Fruit fly (Drosophila melanogaster) whole organism, embryonic: ENCODE data around the gene CG34309.

Source experiments
- Abd-B ChIP-seq: fragments of 200-800 bp; sonication (Bioruptor generic); optimal IDR thresholded peaks from 2 replicates; lab custom pipeline; 2018; ENCODE audit warnings: missing biosample characterization, mild to moderate bottlenecking, missing genetic modification characterization, moderate library complexity
- Awh ChIP-seq: fragments of 200-800 bp; sonication (Bioruptor generic); IDR thresholded peaks from 2 replicates; pipeline ENCODE4, ENCODE4 v1.3.6; 2022; ENCODE audit warnings: missing biosample characterization, missing genetic modification characterization
- BEAF-32 ChIP-seq: fragments of 200-800 bp; sonication (Bioruptor generic); optimal IDR thresholded peaks from 3 replicates; lab custom pipeline; 2017; ENCODE audit warnings: missing biosample characterization, missing genetic modification characterization, mild to moderate bottlenecking, moderate library complexity, missing genetic modification reagents
- BtbVII ChIP-seq: fragments of 200-800 bp; sonication (Bioruptor generic); optimal IDR thresholded peaks from 3 replicates; lab custom pipeline; 2017; ENCODE audit warnings: missing biosample characterization, mild to moderate bottlenecking, missing genetic modification characterization
- CG1024 ChIP-seq: fragments of 200-800 bp; sonication (Bioruptor generic); IDR thresholded peaks from 2 replicates; pipeline ENCODE4 v1.3.6; 2022; ENCODE audit warnings: missing biosample characterization, missing genetic modification characterization
- CG11504 ChIP-seq: fragments of 200-800 bp; sonication (Bioruptor generic); optimal IDR thresholded peaks from 3 replicates; lab custom pipeline; 2019; ENCODE audit warnings: missing biosample characterization, mild to moderate bottlenecking, missing genetic modification characterization, moderate library complexity
- CG13287 ChIP-seq: fragments of 200-800 bp; sonication (Bioruptor generic); IDR thresholded peaks from 2 replicates; pipeline ENCODE4 v1.3.6; 2022; ENCODE audit warnings: missing biosample characterization, missing genetic modification characterization; ENCODE audit not compliant: partially characterized antibody
- CG14710 ChIP-seq: fragments of 200-800 bp; sonication (Bioruptor generic); optimal IDR thresholded peaks from 3 replicates; lab custom pipeline; 2019; ENCODE audit warnings: missing biosample characterization, mild to moderate bottlenecking, missing genetic modification characterization, moderate library complexity
- CG15073 ChIP-seq: fragments of 200-800 bp; sonication (Bioruptor generic); optimal IDR thresholded peaks from 2 replicates; lab custom pipeline; 2016; ENCODE audit warnings: missing biosample characterization, missing genetic modification characterization
- CG17361 ChIP-seq: fragments of 200-800 bp; sonication (Bioruptor generic); IDR thresholded peaks from 3 replicates; pipeline ENCODE4 v1.3.6; 2022; ENCODE audit warnings: missing biosample characterization, missing genetic modification characterization
- CG2889 ChIP-seq: fragments of 200-800 bp; sonication (Bioruptor generic); IDR thresholded peaks from 3 replicates; pipeline ENCODE4 v1.3.6; 2022; ENCODE audit warnings: missing biosample characterization, missing genetic modification characterization
- CG32532 ChIP-seq: fragments of 200-800 bp; sonication (Bioruptor generic); IDR thresholded peaks from 2 replicates; pipeline ENCODE4 v1.3.6; 2022; ENCODE audit warnings: missing biosample characterization, missing genetic modification characterization
- CG34224 ChIP-seq: fragments of 200-800 bp; sonication (Bioruptor generic); IDR thresholded peaks from 3 replicates; pipeline ENCODE4 v1.3.6; 2022; ENCODE audit warnings: missing biosample characterization, missing genetic modification characterization; ENCODE audit not compliant: partially characterized antibody
- CG34422 ChIP-seq: fragments of 200-800 bp; sonication (Bioruptor generic); IDR thresholded peaks from 3 replicates; pipeline ENCODE4 v1.3.6; 2022; ENCODE audit warnings: missing biosample characterization, missing genetic modification characterization
- CG3847 ChIP-seq: fragments of 200-800 bp; sonication (Bioruptor generic); IDR thresholded peaks from 2 replicates; pipeline ENCODE4 v1.3.6; 2022; ENCODE audit warnings: missing biosample characterization, missing genetic modification characterization
- CG3995 ChIP-seq: fragments of 200-800 bp; sonication (Bioruptor generic); optimal IDR thresholded peaks from 3 replicates; lab custom pipeline; 2016; ENCODE audit warnings: missing biosample characterization, missing genetic modification characterization
- CG4404 ChIP-seq: fragments of 200-800 bp; sonication (Bioruptor generic); IDR thresholded peaks from 2 replicates; pipeline ENCODE4 v1.3.6; 2022; ENCODE audit warnings: missing biosample characterization, missing genetic modification characterization
- CG9797 ChIP-seq: fragments of 200-800 bp; sonication (Bioruptor generic); optimal IDR thresholded peaks from 3 replicates; lab custom pipeline; 2018; ENCODE audit warnings: missing biosample characterization, mild to moderate bottlenecking, missing genetic modification characterization
- Dbx ChIP-seq: fragments of 200-800 bp; sonication (Bioruptor generic); IDR thresholded peaks from 3 replicates; pipeline ENCODE4 v1.3.6; 2022; ENCODE audit warnings: missing biosample characterization, missing genetic modification characterization
- Dp ChIP-seq: fragments of 200-800 bp; sonication (Bioruptor generic); optimal IDR thresholded peaks from 2 replicates; lab custom pipeline; 2018; ENCODE audit warnings: missing biosample characterization, mild to moderate bottlenecking, missing genetic modification characterization, moderate library complexity
- E2f2 ChIP-seq: fragments of 200-800 bp; sonication (Bioruptor generic); IDR thresholded peaks from 2 replicates; pipeline ENCODE4 v1.3.6; 2022; ENCODE audit warnings: missing biosample characterization, missing genetic modification characterization
- Ets97D ChIP-seq: fragments of 200-800 bp; sonication (Bioruptor generic); optimal IDR thresholded peaks from 3 replicates; lab custom pipeline; 2016; ENCODE audit warnings: missing biosample characterization, missing genetic modification characterization
- Gug ChIP-seq: fragments of 200-800 bp; sonication (Bioruptor generic); IDR thresholded peaks from 4 replicates; pipeline ENCODE4 v1.3.6; 2022; ENCODE audit warnings: missing biosample characterization, missing genetic modification characterization
- MESR4 ChIP-seq: fragments of 200-800 bp; sonication (Bioruptor generic); optimal IDR thresholded peaks from 2 replicates; lab custom pipeline; 2018; ENCODE audit warnings: missing biosample characterization, mild to moderate bottlenecking, missing genetic modification characterization, moderate library complexity
- Max ChIP-seq: fragments of 200-800 bp; sonication (Bioruptor generic); optimal IDR thresholded peaks from 2 replicates; lab custom pipeline; 2016; ENCODE audit warnings: missing biosample characterization, mild to moderate bottlenecking, missing genetic modification characterization
- Med ChIP-seq: fragments of 200-800 bp; sonication (Bioruptor generic); peaks from one replicate; lab custom pipeline; 2016; ENCODE audit warnings: missing biosample characterization, missing genetic modification characterization, mild to moderate bottlenecking, inconsistent platforms, moderate library complexity
- Meics ChIP-seq: fragments of 200-800 bp; sonication (Bioruptor generic); optimal IDR thresholded peaks from 2 replicates; lab custom pipeline; 2017; ENCODE audit warnings: missing biosample characterization, mild to moderate bottlenecking, missing genetic modification characterization
- Myb ChIP-seq: fragments of 200-800 bp; sonication (Bioruptor generic); optimal IDR thresholded peaks from 2 replicates; lab custom pipeline; 2016; ENCODE audit warnings: missing biosample characterization, missing genetic modification characterization
- Sin3A ChIP-seq: fragments of >200 bp; optimal IDR thresholded peaks from 2 replicates; lab custom pipeline; 2018
- YL-1 ChIP-seq: fragments of 200-800 bp; sonication (Bioruptor generic); optimal IDR thresholded peaks from 3 replicates; lab custom pipeline; 2017; ENCODE audit warnings: missing biosample characterization, mild to moderate bottlenecking, missing genetic modification characterization
- ase ChIP-seq: fragments of 200-800 bp; sonication (Bioruptor generic); IDR thresholded peaks from 3 replicates; pipeline ENCODE4 v1.3.6; 2022; ENCODE audit warnings: missing biosample characterization, missing genetic modification characterization
- az2 ChIP-seq: fragments of 200-800 bp; sonication (Bioruptor generic); optimal IDR thresholded peaks from 3 replicates; lab custom pipeline; 2016; ENCODE audit warnings: missing biosample characterization, missing genetic modification characterization
- bbx ChIP-seq: fragments of 200-800 bp; sonication (Bioruptor generic); IDR thresholded peaks from 2 replicates; pipeline ENCODE4 v1.3.6; 2022; ENCODE audit warnings: missing biosample characterization, missing genetic modification characterization; ENCODE audit not compliant: partially characterized antibody
- crp ChIP-seq, 2 experiments: fragments of 200-800 bp; sonication (Bioruptor generic); optimal IDR thresholded peaks; 2 replicates in 1 of 2; 3 replicates in 1 of 2; lab custom pipeline; 2017; ENCODE audit warnings: missing biosample characterization in 2 of 2, missing genetic modification characterization in 2 of 2, mild to moderate bottlenecking in 1 of 2, moderate library complexity in 1 of 2
- disco-r ChIP-seq: fragments of 200-800 bp; sonication (Bioruptor generic); optimal IDR thresholded peaks from 2 replicates; lab custom pipeline; 2016; ENCODE audit warnings: missing biosample characterization, missing genetic modification characterization
- dm ChIP-seq: fragments of 200-800 bp; sonication (Bioruptor generic); optimal IDR thresholded peaks from 3 replicates; lab custom pipeline; 2016; ENCODE audit warnings: missing biosample characterization, missing genetic modification characterization
- insv ChIP-seq, 2 experiments: fragments of 200-800 bp; sonication (Bioruptor generic); optimal IDR thresholded peaks; 3 replicates each; lab custom pipeline; 2016 to 2018; ENCODE audit warnings: missing biosample characterization in 2 of 2, missing genetic modification characterization in 2 of 2
- onecut ChIP-seq: fragments of 200-800 bp; sonication (Bioruptor generic); IDR thresholded peaks from 2 replicates; pipeline ENCODE4 v1.3.6; 2022; ENCODE audit warnings: missing biosample characterization, missing genetic modification characterization
- prd ChIP-seq, 3 experiments: fragments of >200 bp in 2 of 3; fragments of 200-800 bp in 1 of 3; sonication (Bioruptor generic) in 1 of 3; optimal IDR thresholded peaks in 2 of 3; IDR thresholded peaks in 1 of 3; 2 replicates in 2 of 3; 3 replicates in 1 of 3; pipeline versions ENCODE4 v1.3.6 to Lab custom; 2017 to 2022; ENCODE audit warnings: missing biosample characterization in 1 of 3, missing genetic modification characterization in 1 of 3
- pzg ChIP-seq: fragments of 200-800 bp; sonication (Bioruptor generic); optimal IDR thresholded peaks from 3 replicates; lab custom pipeline; 2018; ENCODE audit warnings: missing biosample characterization, mild to moderate bottlenecking, missing genetic modification characterization, moderate library complexity
- sens ChIP-seq: fragments of 200-800 bp; sonication (Bioruptor generic); peaks from one replicate; lab custom pipeline; 2016; ENCODE audit warnings: missing biosample characterization, missing genetic modification characterization
- sr ChIP-seq: fragments of 200-800 bp; sonication (Bioruptor generic); IDR thresholded peaks from 3 replicates; pipeline ENCODE4 v1.3.6; 2022; ENCODE audit warnings: missing biosample characterization, missing genetic modification characterization
- stwl ChIP-seq: fragments of 200-800 bp; sonication (Bioruptor generic); optimal IDR thresholded peaks from 3 replicates; lab custom pipeline; 2018; ENCODE audit warnings: missing biosample characterization, mild to moderate bottlenecking, missing genetic modification characterization, moderate library complexity
- twi ChIP-seq: fragments of 200-800 bp; optimal IDR thresholded peaks from 2 replicates; lab custom pipeline; 2019; ENCODE audit warnings: missing biosample characterization, mild to moderate bottlenecking, missing genetic modification characterization, moderate library complexity
- unc-4 ChIP-seq: fragments of 200-800 bp; sonication (Bioruptor generic); IDR thresholded peaks from 2 replicates; pipeline ENCODE4 v1.3.6; 2022; ENCODE audit warnings: missing biosample characterization, missing genetic modification characterization; ENCODE audit not compliant: partially characterized antibody
- wek ChIP-seq: fragments of 200-800 bp; sonication (Bioruptor generic); optimal IDR thresholded peaks from 3 replicates; lab custom pipeline; 2018; ENCODE audit warnings: missing biosample characterization, mild to moderate bottlenecking, missing genetic modification characterization, moderate library complexity
- zen ChIP-seq: fragments of 200-800 bp; sonication (Bioruptor generic); optimal IDR thresholded peaks from 3 replicates; lab custom pipeline; 2018; ENCODE audit warnings: missing biosample characterization, mild to moderate bottlenecking, missing genetic modification characterization, moderate library complexity
- zen2 ChIP-seq: fragments of 200-800 bp; sonication (Bioruptor generic); IDR thresholded peaks from 3 replicates; pipeline ENCODE4 v1.3.6; 2022; ENCODE audit warnings: missing biosample characterization, missing genetic modification characterization; ENCODE audit not compliant: partially characterized antibody

CG34309 gene

DNA sequence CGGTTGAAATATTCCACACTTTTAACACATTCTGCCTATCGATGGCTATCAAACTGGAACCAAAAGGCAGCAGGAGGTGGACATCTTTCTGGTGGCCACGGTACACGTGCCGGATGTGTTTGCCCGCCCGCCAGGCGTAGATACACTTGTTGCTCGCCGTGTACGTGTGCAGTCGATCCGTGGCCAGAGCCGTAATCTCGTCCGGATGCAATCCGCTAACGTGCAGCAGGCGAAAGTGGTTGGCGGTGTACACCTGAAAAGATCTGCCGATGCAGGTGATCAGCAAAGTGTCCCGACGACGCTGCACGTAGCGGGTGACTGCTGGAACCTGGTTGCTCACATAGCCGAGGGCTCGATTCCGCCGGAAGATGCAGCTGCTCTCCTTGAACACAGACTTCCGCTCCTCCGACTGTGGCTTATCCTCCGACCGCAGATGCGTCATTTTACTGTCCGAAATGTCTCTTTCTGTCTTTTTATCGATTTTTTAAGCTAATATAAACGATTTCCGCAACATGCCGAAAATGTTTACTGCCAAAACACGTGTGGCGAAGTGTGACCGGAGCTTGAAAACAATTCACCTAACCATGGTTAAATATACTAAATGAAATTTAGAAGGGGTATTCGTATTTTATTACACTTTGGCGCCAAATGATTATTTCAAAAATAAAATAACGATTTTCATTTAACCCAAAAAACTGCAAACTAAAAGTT lies 15.9 kb downstream of the CG34309 start, which contains the start of gene CG9799:
TSS of gene CG9799 (minus strand) at position 550 of the 711 bp plus-strand sequence.
- TF ChIP-seq onecut (GFP tag; lab: Robert Waterston, UW) (peak; percentile 70), pzg (peak; percentile 72), CG32532 (GFP tag; lab: Robert Waterston, UW) (peak; percentile 56), Myb (GFP tag; lab: Kevin White, UChicago) (peak; percentile 52), sr (no peak), CG17361 (GFP tag; lab: Robert Waterston, UW) (no peak), CG2889 (GFP tag; lab: Robert Waterston, UW) (0 out of 3 replicates have a peak, but pooled peaks have one; percentile 14), CG9797 (peak; percentile 90), E2f2 (peak; percentile 93), stwl (peak; percentile 63), ase (GFP tag; lab: Robert Waterston, UW) (peak; percentile 57; the same call in 2 of the 3 replicates), CG11504 (tag; lab: Kevin White, UChicago) (peak; percentile 95), twi (tag; lab: Kevin White, UChicago) (peak; percentile 79), CG34224 (0 out of 3 replicates have a peak, but pooled peaks have one; percentile 32), zen2 (GFP tag; lab: Robert Waterston, UW) (peak; percentile 9; the same call in 1 of the 3 replicates), Awh (GFP tag; lab: Robert Waterston, UW) (peak; percentile 50; the same call in 1 of the 2 replicates), dm (peak; percentile 92), CG4404 (GFP tag; lab: Robert Waterston, UW) (no peak), Dp (GFP tag; lab: Kevin White, UChicago) (peak; percentile 92), YL-1 (GFP tag; lab: Kevin White, UChicago) (peak; percentile 66), Dbx (0 out of 3 replicates have a peak, but pooled peaks have one; percentile 17), MESR4 (GFP tag; lab: Kevin White, UChicago) (peak; percentile 71), CG3847 (GFP tag; lab: Robert Waterston, UW) (peak; percentile 7; the same call in 1 of the 2 replicates), BtbVII (GFP tag; lab: Kevin White, UChicago) (no peak), bbx (GFP tag; lab: Robert Waterston, UW) (0 out of 2 replicates have a peak, but pooled peaks have one; percentile 26), disco-r (no peak), CG1024 (GFP tag; lab: Robert Waterston, UW) (no peak), BEAF-32 (GFP tag; lab: Kevin White, UChicago) (peak; percentile 24), CG34422 (GFP tag; lab: Robert Waterston, UW) (peak; percentile 84; the same call in 2 of the 3 replicates), insv (GFP tag; optimal IDR thresholded peaks at IDR 0.05; lab: Kevin White, UChicago) (peak in 1 of 2 experiments; percentile 38), Ets97D (peak; percentile 41), Meics (GFP tag; lab: Kevin White, UChicago) (no peak), unc-4 (GFP tag; lab: Robert Waterston, UW) (peak; percentile 44; the same call in 1 of the 2 replicates), sens (GFP tag; lab: Kevin White, UChicago) (peak; percentile 36), wek (GFP tag; lab: Kevin White, UChicago) (peak; percentile 98), Max (GFP tag; lab: Kevin White, UChicago) (peak; percentile 93), prd (optimal IDR thresholded peaks at IDR 0.05; lab: Kevin White, UChicago) (no peak), prd (GFP tag; IDR thresholded peaks at IDR 0.05; lab: Robert Waterston, UW) (peak; percentile 53; the same call in 2 of the 3 replicates), zen (no peak), Sin3A (lab: Kevin White, UChicago) (peak; percentile 18), az2 (GFP tag; lab: Kevin White, UChicago) (no peak), CG13287 (GFP tag; lab: Robert Waterston, UW) (peak; percentile 46; the same call in 1 of the 2 replicates), CG14710 (tag; lab: Kevin White, UChicago) (peak; percentile 38), CG3995 (peak; percentile 57), crp (GFP tag; optimal IDR thresholded peaks at IDR 0.05; lab: Kevin White, UChicago) (peak in 1 of 2 experiments; percentile 54), Gug (GFP tag; lab: Robert Waterston, UW) (no peak), CG15073 (GFP tag; lab: Kevin White, UChicago) (no peak), Med (GFP tag; lab: Kevin White, UChicago) (peak; percentile 59), Abd-B (GFP tag; lab: Kevin White, UChicago) (peak; percentile 51)
